Fruit fly (Drosophila melanogaster): ENCODE measurements around the gene CG4928.

DNA sequence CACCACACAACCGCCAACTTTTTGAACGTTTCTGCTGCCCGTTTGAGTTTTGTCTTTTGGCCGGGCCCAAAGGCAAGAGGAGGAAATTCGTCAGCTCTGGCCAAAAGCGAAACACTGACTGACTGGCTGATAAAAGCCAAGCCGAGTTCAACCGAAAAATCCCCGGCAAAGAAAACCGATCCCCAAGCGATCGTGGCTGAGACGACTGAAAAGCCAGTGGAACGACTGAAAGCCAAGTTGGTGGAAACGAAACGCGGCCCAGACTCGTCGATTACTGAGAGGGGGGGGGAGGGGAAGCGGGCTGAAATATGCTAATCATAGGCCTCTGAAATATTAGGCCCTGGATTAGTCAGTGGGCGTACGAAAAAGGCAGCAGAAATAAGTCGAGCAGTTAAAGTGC lies 36.6 kb upstream of the CG4928 start, which contains the start of gene CG13003:
- no peak for TF ChIP-seq CG3919 (GFP tag; optimal IDR thresholded peaks at IDR 0.05)
- TF ChIP-seq dsx (GFP tag; optimal IDR thresholded peaks at IDR 0.05; ENCODE audit: poor library complexity, severe bottlenecking): no peak
- no peak for TF ChIP-seq fkh (GFP tag; optimal IDR thresholded peaks at IDR 0.05)
- TF ChIP-seq CG3032 (tag; optimal IDR thresholded peaks at IDR 0.05): no peak
- TF ChIP-seq OdsH (GFP tag; optimal IDR thresholded peaks at IDR 0.05): no peak
- no peak for TF ChIP-seq Sox102F (GFP tag; optimal IDR thresholded peaks at IDR 0.05)

All from whole organism, prepupa.